Worm (Caenorhabditis elegans) whole organism, dauer: ENCODE results near the gene pus-1.

Experiments
- unc-62 ChIP-seq: sonication (generic microtip); optimal IDR thresholded peaks from 2 replicates; lab custom pipeline; 2017; ENCODE audit warnings: missing biosample characterization, missing genetic modification reagents, missing genetic modification characterization

Gene pus-1

ce11 chrV:16759937-16760336, 34.8 kb downstream of the pus-1 start:
- TF ChIP-seq unc-62 (GFP tag; lab: Kevin White, UChicago), result no peak

ce11 chrV:16756166-16756565, 38.6 kb downstream of the pus-1 start:
- TF ChIP-seq unc-62 (GFP tag; lab: Kevin White, UChicago), result no peak

DNA sequence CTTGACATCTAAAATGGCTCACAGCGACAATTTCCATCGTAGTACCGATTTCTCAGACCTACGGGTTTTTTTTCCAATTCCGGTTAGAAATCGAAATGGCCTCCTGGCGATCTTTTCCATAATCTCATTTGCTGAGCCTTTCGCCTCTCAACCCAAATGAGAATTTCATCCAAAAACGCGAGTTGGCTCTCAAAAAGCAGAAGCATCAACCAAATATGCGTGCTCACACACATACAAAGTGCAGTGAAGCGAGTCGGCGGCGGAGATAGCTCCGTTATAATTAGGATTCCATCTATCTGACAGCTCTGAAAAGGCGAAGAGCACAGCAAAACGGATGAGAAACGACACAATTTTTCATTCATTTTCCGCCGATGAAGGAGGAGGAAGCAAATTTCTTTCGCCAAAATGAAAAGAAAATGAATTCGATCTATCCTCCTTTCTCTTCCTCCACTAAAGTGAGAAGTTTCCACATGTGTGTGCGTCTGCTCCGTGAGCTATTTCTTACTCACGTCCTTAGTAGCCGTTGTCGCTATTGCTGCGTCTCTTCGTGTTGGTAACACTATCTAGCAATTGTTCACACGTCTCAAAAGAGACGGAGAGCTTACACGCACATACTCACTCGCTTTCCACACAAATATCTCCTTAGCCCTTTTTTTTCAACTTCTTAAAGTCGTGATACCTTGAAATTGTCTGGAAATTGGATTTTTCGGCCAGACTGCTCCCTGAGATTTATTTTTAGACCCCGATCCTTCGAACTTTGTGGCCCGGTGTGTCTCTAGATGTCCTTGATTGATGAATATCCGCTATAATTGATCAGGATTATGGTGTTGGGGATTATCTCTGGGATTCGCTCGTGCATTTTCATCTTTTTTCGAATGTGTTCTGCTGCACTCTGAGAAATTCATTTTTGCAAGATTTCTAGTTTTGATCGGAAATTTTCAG, 42.4 kb downstream of the pus-1 start:
- TF ChIP-seq unc-62 (GFP tag; lab: Kevin White, UChicago), result no peak

- no peak for TF ChIP-seq unc-62 (GFP tag; lab: Kevin White, UChicago)
Observed at ce11 chrV:16749473-16749872, 45.3 kb downstream of the pus-1 start.

ce11 chrV:16747031-16747672, 47.6 kb downstream of the pus-1 start, which contains the start of gene dkf-2:
Gene dkf-2, plus strand, starts transcription at chrV:16747622.
- TF ChIP-seq unc-62 (GFP tag; lab: Kevin White, UChicago), result no peak

DNA sequence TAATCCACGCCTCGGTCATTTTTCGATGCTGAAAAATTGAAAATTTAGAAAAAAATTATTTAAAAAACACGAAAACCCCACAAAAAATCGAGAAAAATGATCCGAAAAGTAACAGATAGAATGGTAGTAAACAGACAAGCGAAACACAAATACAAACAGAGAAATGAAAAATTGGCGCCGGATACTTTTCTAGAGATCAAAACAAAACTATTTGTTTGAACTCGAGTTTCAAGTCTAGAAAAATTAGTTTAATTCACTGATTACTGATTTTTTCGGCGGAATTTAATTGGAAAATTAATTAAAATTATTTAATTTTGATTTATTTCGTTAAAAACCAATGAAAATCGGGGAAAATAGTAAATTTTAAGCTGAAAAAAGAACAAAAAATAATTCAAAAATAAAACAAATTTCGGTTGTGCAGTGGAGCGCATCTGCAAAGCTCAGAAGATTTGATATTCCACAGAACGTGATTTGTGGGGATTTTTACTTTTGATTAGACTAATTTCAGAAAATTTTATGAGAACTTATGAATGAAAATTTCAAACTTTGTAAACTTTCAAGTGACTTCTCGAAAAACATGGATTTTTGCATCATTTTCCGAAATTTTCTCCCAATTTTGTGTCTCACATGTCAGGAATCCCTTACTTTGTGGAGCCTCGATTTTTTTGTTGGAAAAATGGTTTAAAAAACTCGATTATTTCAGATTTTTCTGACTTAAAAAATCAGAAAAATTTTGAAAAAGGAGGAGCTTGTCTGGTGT, 48.3 kb downstream of the pus-1 start, which contains the start of gene gyg-2:
TSS of gene gyg-2 (minus strand) at position 28 of the 760 bp plus-strand sequence.
- TF ChIP-seq unc-62 (GFP tag; lab: Kevin White, UChicago), result no peak

ce11 chrV:16745214-16745613, 49.5 kb downstream of the pus-1 start:
- no peak for TF ChIP-seq unc-62 (GFP tag; lab: Kevin White, UChicago)

DNA sequence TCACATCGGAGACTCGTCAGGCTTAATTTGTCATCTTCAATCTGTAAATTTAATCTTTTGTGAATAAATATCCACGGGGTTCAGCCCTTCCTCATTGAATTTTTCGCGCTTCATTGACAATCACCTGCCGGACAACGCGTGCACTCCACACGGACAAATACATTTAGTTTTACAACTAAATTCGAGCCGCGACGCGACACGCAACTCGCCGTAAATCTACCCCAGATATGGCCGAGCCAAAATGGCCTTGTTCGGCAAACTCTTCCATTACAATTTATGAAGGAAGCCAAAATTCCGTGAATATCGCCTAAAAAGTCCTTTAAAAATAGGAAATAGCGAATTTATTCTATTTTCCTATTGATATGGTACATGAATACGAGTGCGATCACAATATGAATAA, 50.0 kb downstream of the pus-1 start:
- TF ChIP-seq unc-62 (GFP tag; lab: Kevin White, UChicago), result no peak
